Worm (Caenorhabditis elegans): ENCODE measurements around the gene ret-1.

DNA sequence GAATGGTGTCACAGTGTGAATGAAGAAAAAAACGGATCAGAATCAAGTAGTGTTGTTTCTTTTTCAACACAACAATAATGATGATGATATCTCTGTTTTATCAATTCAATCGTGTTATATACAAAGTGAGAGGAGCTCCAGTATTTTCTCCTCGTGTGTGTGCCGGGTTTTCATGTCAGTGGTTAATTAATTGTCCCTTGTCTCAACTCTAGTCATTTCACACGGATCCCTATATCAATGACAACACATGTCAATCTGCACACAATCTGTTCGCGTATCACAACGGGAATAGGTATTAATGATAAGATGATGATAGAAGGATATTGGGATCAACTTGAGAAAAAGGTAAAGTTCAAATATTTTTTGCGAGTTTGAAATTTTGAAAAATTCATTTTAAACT lies 46.8 kb downstream of the ret-1 start:
- TF ChIP-seq W03F9.2 (tag; optimal IDR thresholded peaks at IDR 0.05) (no peak), him-1 (tag; optimal IDR thresholded peaks at IDR 0.05) (no peak), dao-5 (tag; optimal IDR thresholded peaks at IDR 0.05) (no peak)
